Fruit fly (Drosophila melanogaster) whole organism, embryonic: ENCODE measurements around the gene CG2712.

Experiments used
- B-H2 ChIP-seq: fragments of 200-800 bp; sonication (Bioruptor generic); optimal IDR thresholded peaks from 2 replicates; lab custom pipeline; 2018; ENCODE audit warnings: missing biosample characterization, mild to moderate bottlenecking, missing genetic modification characterization
- CG10274 ChIP-seq: fragments of 200-800 bp; sonication (Bioruptor generic); optimal IDR thresholded peaks from 3 replicates; lab custom pipeline; 2017; ENCODE audit warnings: missing biosample characterization, mild to moderate bottlenecking, missing genetic modification characterization
- CG13296 ChIP-seq: fragments of 200-800 bp; sonication (Bioruptor generic); optimal IDR thresholded peaks from 3 replicates; lab custom pipeline; 2018; ENCODE audit warnings: missing biosample characterization, mild to moderate bottlenecking, missing genetic modification characterization
- CG13894 ChIP-seq: fragments of 200-800 bp; sonication (Bioruptor generic); optimal IDR thresholded peaks from 3 replicates; lab custom pipeline; 2018; ENCODE audit warnings: missing biosample characterization, mild to moderate bottlenecking, missing genetic modification characterization, moderate library complexity
- CG14710 ChIP-seq: fragments of 200-800 bp; sonication (Bioruptor generic); optimal IDR thresholded peaks from 3 replicates; lab custom pipeline; 2019; ENCODE audit warnings: missing biosample characterization, mild to moderate bottlenecking, missing genetic modification characterization, moderate library complexity
- CG14860 ChIP-seq: fragments of 200-800 bp; sonication (Bioruptor generic); IDR thresholded peaks from 3 replicates; pipeline ENCODE4 v1.3.6; 2022; ENCODE audit warnings: missing biosample characterization, missing genetic modification characterization; ENCODE audit not compliant: partially characterized antibody
- CG15269 ChIP-seq: fragments of 200-800 bp; sonication (Bioruptor generic); optimal IDR thresholded peaks from 2 replicates; lab custom pipeline; 2018; ENCODE audit warnings: missing biosample characterization, mild to moderate bottlenecking, missing genetic modification characterization, moderate library complexity
- CG15479 ChIP-seq: fragments of 200-800 bp; sonication (Bioruptor generic); optimal IDR thresholded peaks from 3 replicates; lab custom pipeline; 2019; ENCODE audit warnings: missing biosample characterization, mild to moderate bottlenecking, missing genetic modification characterization, moderate library complexity
- CG15696 ChIP-seq: fragments of 200-800 bp; sonication (Bioruptor generic); optimal IDR thresholded peaks from 2 replicates; lab custom pipeline; 2019; ENCODE audit warnings: missing biosample characterization, mild to moderate bottlenecking, missing genetic modification characterization, moderate library complexity
- CG18599 ChIP-seq: fragments of 200-800 bp; sonication (Bioruptor generic); optimal IDR thresholded peaks from 3 replicates; lab custom pipeline; 2017; ENCODE audit warnings: missing biosample characterization, missing genetic modification characterization, mild to moderate bottlenecking, moderate library complexity, missing genetic modification reagents
- CG31224 ChIP-seq: fragments of 200-800 bp; sonication (Bioruptor generic); IDR thresholded peaks from 2 replicates; pipeline ENCODE4 v1.3.6; 2022; ENCODE audit warnings: missing biosample characterization, missing genetic modification characterization
- CG3726 ChIP-seq: fragments of 200-800 bp; sonication (Bioruptor generic); IDR thresholded peaks from 3 replicates; pipeline ENCODE4, ENCODE4 v1.3.6; 2022; ENCODE audit warnings: missing biosample characterization, missing genetic modification characterization
- CG4282 ChIP-seq: fragments of 200-800 bp; sonication (Bioruptor generic); optimal IDR thresholded peaks from 2 replicates; lab custom pipeline; 2016; ENCODE audit warnings: missing biosample characterization, missing genetic modification characterization
- CG8359 ChIP-seq: fragments of 200-800 bp; sonication (Bioruptor generic); optimal IDR thresholded peaks from 2 replicates; lab custom pipeline; 2017; ENCODE audit warnings: missing biosample characterization, mild to moderate bottlenecking, missing genetic modification characterization, borderline replicate concordance
- CG8388 ChIP-seq: fragments of 200-800 bp; sonication (Bioruptor generic); optimal IDR thresholded peaks from 2 replicates; lab custom pipeline; 2019; ENCODE audit warnings: missing biosample characterization, mild to moderate bottlenecking, missing genetic modification characterization, moderate library complexity
- CG8924 ChIP-seq: fragments of 200-800 bp; optimal IDR thresholded peaks from 3 replicates; lab custom pipeline; 2019; ENCODE audit warnings: missing biosample characterization, mild to moderate bottlenecking, missing genetic modification characterization, moderate library complexity
- CG8944 ChIP-seq: fragments of 200-800 bp; sonication (Bioruptor generic); optimal IDR thresholded peaks from 3 replicates; lab custom pipeline; 2016; ENCODE audit warnings: missing biosample characterization, missing genetic modification characterization
- Fer2 ChIP-seq: fragments of 200-800 bp; sonication (Bioruptor generic); optimal IDR thresholded peaks from 2 replicates; lab custom pipeline; 2018; ENCODE audit warnings: missing biosample characterization, mild to moderate bottlenecking, missing genetic modification characterization, moderate library complexity
- H2.0 ChIP-seq: fragments of 200-800 bp; sonication (Bioruptor generic); IDR thresholded peaks from 2 replicates; pipeline ENCODE4 v1.3.6; 2022; ENCODE audit warnings: missing biosample characterization, missing genetic modification characterization
- HHEX ChIP-seq: fragments of 200-800 bp; sonication (Bioruptor generic); optimal IDR thresholded peaks from 3 replicates; lab custom pipeline; 2017; ENCODE audit warnings: missing biosample characterization, mild to moderate bottlenecking, missing genetic modification characterization, missing genetic modification reagents
- HmgZ ChIP-seq: fragments of 200-800 bp; sonication (Bioruptor generic); optimal IDR thresholded peaks from 2 replicates; lab custom pipeline; 2018; ENCODE audit warnings: missing biosample characterization, mild to moderate bottlenecking, missing genetic modification characterization
- MESR4 ChIP-seq: fragments of 200-800 bp; sonication (Bioruptor generic); optimal IDR thresholded peaks from 2 replicates; lab custom pipeline; 2018; ENCODE audit warnings: missing biosample characterization, mild to moderate bottlenecking, missing genetic modification characterization, moderate library complexity
- Mes4 ChIP-seq: fragments of 200-800 bp; sonication (Bioruptor generic); optimal IDR thresholded peaks from 2 replicates; lab custom pipeline; 2016; ENCODE audit warnings: missing biosample characterization, missing genetic modification characterization
- Nf-YA ChIP-seq: fragments of 200-800 bp; sonication (Bioruptor generic); IDR thresholded peaks from 2 replicates; pipeline ENCODE4 v1.3.6; 2022; ENCODE audit warnings: missing biosample characterization, missing genetic modification characterization
- Xbp1 ChIP-seq: fragments of 200-800 bp; sonication (Bioruptor generic); optimal IDR thresholded peaks from 3 replicates; lab custom pipeline; 2016; ENCODE audit warnings: missing biosample characterization, mild to moderate bottlenecking, missing genetic modification characterization
- abd-A ChIP-seq: fragments of 200-800 bp; sonication (Bioruptor generic); optimal IDR thresholded peaks from 3 replicates; lab custom pipeline; 2019; ENCODE audit warnings: missing biosample characterization, mild to moderate bottlenecking, missing genetic modification characterization, moderate library complexity
- br ChIP-seq: fragments of >200 bp; optimal IDR thresholded peaks from 2 replicates; lab custom pipeline; 2017
- cad ChIP-seq: fragments of >200 bp; optimal IDR thresholded peaks from 2 replicates; lab custom pipeline; 2017; ENCODE audit warnings: missing biosample characterization, missing genetic modification characterization
- cas ChIP-seq: fragments of 200-800 bp; sonication (Bioruptor generic); IDR thresholded peaks from 2 replicates; pipeline ENCODE4 v1.3.6; 2022; ENCODE audit warnings: missing biosample characterization, missing genetic modification characterization
- chinmo ChIP-seq: fragments of 200-800 bp; sonication (Bioruptor generic); IDR thresholded peaks from 4 replicates; pipeline ENCODE4 v1.3.6; 2022; ENCODE audit warnings: missing biosample characterization, missing genetic modification characterization; ENCODE audit not compliant: partially characterized antibody
- corto ChIP-seq: fragments of 200-800 bp; sonication (Bioruptor generic); optimal IDR thresholded peaks from 2 replicates; lab custom pipeline; 2016; ENCODE audit warnings: missing biosample characterization, mild to moderate bottlenecking, missing genetic modification characterization, moderate library complexity
- crol ChIP-seq: fragments of 200-800 bp; sonication (Bioruptor generic); IDR thresholded peaks from 2 replicates; pipeline ENCODE4 v1.3.6; 2022; ENCODE audit warnings: missing biosample characterization, missing genetic modification characterization
- en ChIP-seq: fragments of 200-800 bp; sonication (Bioruptor generic); optimal IDR thresholded peaks from 2 replicates; lab custom pipeline; 2016; ENCODE audit warnings: missing biosample characterization, missing genetic modification characterization
- fd102C ChIP-seq: fragments of 200-800 bp; sonication (Bioruptor generic); optimal IDR thresholded peaks from 2 replicates; lab custom pipeline; 2018; ENCODE audit warnings: missing biosample characterization, mild to moderate bottlenecking, missing genetic modification characterization, moderate library complexity
- gsb-n ChIP-seq: fragments of 200-800 bp; sonication (Bioruptor generic); optimal IDR thresholded peaks from 3 replicates; lab custom pipeline; 2018; ENCODE audit warnings: missing biosample characterization, mild to moderate bottlenecking, missing genetic modification characterization
- hb ChIP-seq: fragments of 200-800 bp; sonication (Bioruptor generic); IDR thresholded peaks from 3 replicates; pipeline ENCODE4 v1.3.6; 2022; ENCODE audit warnings: missing biosample characterization, missing genetic modification characterization; ENCODE audit not compliant: partially characterized antibody
- hkb ChIP-seq, 2 experiments: fragments of 200-800 bp in 1 of 2; fragments of >200 bp in 1 of 2; sonication (Bioruptor generic) in 1 of 2; IDR thresholded peaks in 1 of 2; optimal IDR thresholded peaks in 1 of 2; 2 replicates each; pipeline versions ENCODE4 v1.3.6 to Lab custom; 2017 to 2022; ENCODE audit warnings: missing biosample characterization in 1 of 2, missing genetic modification characterization in 1 of 2
- kah ChIP-seq: fragments of 200-800 bp; sonication (Bioruptor generic); optimal IDR thresholded peaks from 2 replicates; lab custom pipeline; 2018; ENCODE audit warnings: missing biosample characterization, mild to moderate bottlenecking, missing genetic modification characterization
- nerfin-2 ChIP-seq: fragments of 200-800 bp; sonication (Bioruptor generic); IDR thresholded peaks from 2 replicates; pipeline ENCODE4 v1.3.6; 2022; ENCODE audit warnings: missing biosample characterization, missing genetic modification characterization; ENCODE audit not compliant: partially characterized antibody
- onecut ChIP-seq: fragments of 200-800 bp; sonication (Bioruptor generic); IDR thresholded peaks from 2 replicates; pipeline ENCODE4 v1.3.6; 2022; ENCODE audit warnings: missing biosample characterization, missing genetic modification characterization
- org-1 ChIP-seq: fragments of 200-800 bp; sonication (Bioruptor generic); optimal IDR thresholded peaks from 2 replicates; lab custom pipeline; 2017; ENCODE audit warnings: missing biosample characterization, missing genetic modification characterization
- prd ChIP-seq, 3 experiments: fragments of >200 bp in 2 of 3; fragments of 200-800 bp in 1 of 3; sonication (Bioruptor generic) in 1 of 3; optimal IDR thresholded peaks in 2 of 3; IDR thresholded peaks in 1 of 3; 2 replicates in 2 of 3; 3 replicates in 1 of 3; pipeline versions ENCODE4 v1.3.6 to Lab custom; 2017 to 2022; ENCODE audit warnings: missing biosample characterization in 1 of 3, missing genetic modification characterization in 1 of 3
- psq ChIP-seq: fragments of 200-800 bp; sonication (Bioruptor generic); optimal IDR thresholded peaks from 2 replicates; lab custom pipeline; 2017; ENCODE audit warnings: missing biosample characterization, missing genetic modification characterization
- ro ChIP-seq: fragments of 200-800 bp; sonication (Bioruptor generic); IDR thresholded peaks from 2 replicates; pipeline ENCODE4 v1.3.6; 2022; ENCODE audit warnings: missing biosample characterization, missing genetic modification characterization
- schlank ChIP-seq: fragments of 200-800 bp; sonication (Bioruptor generic); optimal IDR thresholded peaks from 2 replicates; lab custom pipeline; 2018; ENCODE audit warnings: missing biosample characterization, mild to moderate bottlenecking, missing genetic modification characterization
- sna ChIP-seq: fragments of 200-800 bp; sonication (Bioruptor generic); IDR thresholded peaks from 2 replicates; pipeline ENCODE4 v1.3.6; 2022; ENCODE audit warnings: missing biosample characterization, missing genetic modification characterization; ENCODE audit not compliant: partially characterized antibody
- sob ChIP-seq: fragments of 200-800 bp; sonication (Bioruptor generic); IDR thresholded peaks from 2 replicates; pipeline ENCODE4 v1.3.6; 2022; ENCODE audit warnings: missing biosample characterization, missing genetic modification characterization
- unc-4 ChIP-seq: fragments of 200-800 bp; sonication (Bioruptor generic); IDR thresholded peaks from 2 replicates; pipeline ENCODE4 v1.3.6; 2022; ENCODE audit warnings: missing biosample characterization, missing genetic modification characterization; ENCODE audit not compliant: partially characterized antibody
- vfl ChIP-seq: fragments of 200-800 bp; sonication (Bioruptor generic); optimal IDR thresholded peaks from 2 replicates; lab custom pipeline; 2016; ENCODE audit warnings: missing biosample characterization, missing genetic modification characterization

The CG2712 gene

DNA sequence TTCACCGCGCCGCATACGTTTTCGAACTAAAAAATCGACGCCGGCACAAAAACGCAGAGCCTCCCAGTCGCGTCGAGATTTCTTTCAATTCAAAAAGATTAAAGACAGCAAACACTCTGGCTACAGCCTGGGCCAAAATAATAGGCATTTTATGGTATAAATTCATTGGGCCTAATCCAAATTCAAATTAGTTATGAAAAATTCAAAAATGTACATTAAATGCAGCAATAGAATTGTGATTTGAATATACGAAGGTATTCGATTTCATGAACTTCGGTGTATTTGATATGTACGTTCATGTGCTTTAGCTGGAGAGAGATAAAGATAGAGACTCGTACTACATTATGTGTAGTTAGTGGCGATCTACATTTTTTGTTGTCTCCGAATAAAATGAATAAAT lies 11.8 kb downstream of the CG2712 start, which contains the start of gene Syx4 (continued):
- TF ChIP-seq CG10274 (peak; percentile 61), vfl (GFP tag; lab: Kevin White, UChicago) (peak; percentile 83), crol (GFP tag; lab: Robert Waterston, UW) (no peak), psq (GFP tag; lab: Kevin White, UChicago) (peak; percentile 50), B-H2 (GFP tag; lab: Kevin White, UChicago) (peak; percentile 28), ro (0 out of 2 replicates have a peak, but pooled peaks have one; percentile 11), CG15479 (GFP tag; lab: Kevin White, UChicago) (no peak), Xbp1 (GFP tag; lab: Kevin White, UChicago) (peak; percentile 89), HHEX (GFP tag; lab: Kevin White, UChicago) (peak; percentile 94), sna (GFP tag; lab: Robert Waterston, UW) (no peak), CG8388 (peak; percentile 87), abd-A (tag; lab: Kevin White, UChicago) (no peak), CG8359 (peak; percentile 52), CG14860 (GFP tag; lab: Robert Waterston, UW) (no peak), Mes4 (GFP tag; lab: Kevin White, UChicago) (peak; percentile 76), en (GFP tag; lab: Kevin White, UChicago) (peak; percentile 87), CG14710 (tag; lab: Kevin White, UChicago) (peak; percentile 52), hb (GFP tag; lab: Robert Waterston, UW) (no peak), MESR4 (peak; percentile 27), org-1 (GFP tag; lab: Kevin White, UChicago) (peak; percentile 92), prd (optimal IDR thresholded peaks at IDR 0.05; lab: Kevin White, UChicago) (no peak), prd (GFP tag; IDR thresholded peaks at IDR 0.05; lab: Robert Waterston, UW) (peak; percentile 85), sob (peak; percentile 93), cas (peak; percentile 71; the same call in 1 of the 2 replicates), gsb-n (tag; lab: Kevin White, UChicago) (peak; percentile 79), unc-4 (no peak), Fer2 (tag; lab: Kevin White, UChicago) (peak; percentile 78), hkb (optimal IDR thresholded peaks at IDR 0.05; lab: Kevin White, UChicago) (no peak), hkb (GFP tag; IDR thresholded peaks at IDR 0.05; lab: Robert Waterston, UW) (peak; percentile 96), CG13894 (peak; percentile 86), CG18599 (peak; percentile 97), onecut (GFP tag; lab: Robert Waterston, UW) (peak; percentile 85), CG3726 (0 out of 3 replicates have a peak, but pooled peaks have one; percentile 69), kah (GFP tag; lab: Kevin White, UChicago) (peak; percentile 82), H2.0 (GFP tag; lab: Robert Waterston, UW) (peak; percentile 90), HmgZ (tag; lab: Kevin White, UChicago) (peak; percentile 90), nerfin-2 (GFP tag; lab: Robert Waterston, UW) (no peak), CG15696 (tag; lab: Kevin White, UChicago) (peak; percentile 44), CG8944 (GFP tag; lab: Kevin White, UChicago) (peak; percentile 82), CG4282 (GFP tag; lab: Kevin White, UChicago) (peak; percentile 70), CG8924 (tag; lab: Kevin White, UChicago) (peak; percentile 93), br (lab: Kevin White, UChicago) (no peak), chinmo (GFP tag; lab: Robert Waterston, UW) (no peak), fd102C (no peak), Nf-YA (GFP tag; lab: Robert Waterston, UW) (peak; percentile 77), schlank (tag; lab: Kevin White, UChicago) (peak; percentile 89), CG31224 (GFP tag; lab: Robert Waterston, UW) (peak; percentile 83), CG15269 (tag; lab: Kevin White, UChicago) (peak; percentile 95), corto (GFP tag; lab: Kevin White, UChicago) (peak; percentile 82), CG13296 (GFP tag; lab: Kevin White, UChicago) (peak; percentile 91), cad (GFP tag; lab: Kevin White, UChicago) (no peak)
